Worm (Caenorhabditis elegans) whole organism, late embryonic: Measurements from ENCODE around the gene W09G12.10.

Experiments used
- T23F11.4 ChIP-seq: fragments of 200-800 bp; sonication (Bioruptor generic); optimal IDR thresholded peaks from 2 replicates; lab custom pipeline; 2018; ENCODE audit warnings: mild to moderate bottlenecking, missing genetic modification characterization, missing compliant biosample characterization
- ahr-1 ChIP-seq: sonication (generic microtip); optimal IDR thresholded peaks from 2 replicates; lab custom pipeline; 2016; ENCODE audit warnings: missing genetic modification characterization, missing compliant biosample characterization
- ama-1 ChIP-seq: fragments of 150-350 bp; optimal IDR thresholded peaks from 2 replicates; lab custom pipeline; 2014
- ceh-14 ChIP-seq: sonication (generic microtip); optimal IDR thresholded peaks from 2 replicates; lab custom pipeline; 2016; ENCODE audit warnings: missing genotype, missing genetic modification characterization, missing compliant biosample characterization
- ceh-2 ChIP-seq: sonication (generic microtip); optimal IDR thresholded peaks from 2 replicates; lab custom pipeline; 2016; ENCODE audit warnings: missing genotype, missing genetic modification characterization, missing compliant biosample characterization
- ceh-24 ChIP-seq: sonication (generic microtip); optimal IDR thresholded peaks from 2 replicates; lab custom pipeline; 2016; ENCODE audit warnings: mild to moderate bottlenecking, missing genetic modification characterization, missing compliant biosample characterization
- ceh-48 ChIP-seq: sonication (generic microtip); optimal IDR thresholded peaks from 2 replicates; lab custom pipeline; 2016; ENCODE audit warnings: missing genetic modification characterization, inconsistent platforms, missing compliant biosample characterization
- ceh-6 ChIP-seq: fragments of 200-800 bp; sonication (Bioruptor generic); optimal IDR thresholded peaks from 2 replicates; lab custom pipeline; 2018; ENCODE audit warnings: mild to moderate bottlenecking, missing genetic modification characterization, missing compliant biosample characterization
- che-1 ChIP-seq: sonication (generic microtip); optimal IDR thresholded peaks from 2 replicates; lab custom pipeline; 2016; ENCODE audit warnings: mild to moderate bottlenecking, missing genetic modification characterization, missing compliant biosample characterization
- dmd-4 ChIP-seq: sonication (generic microtip); optimal IDR thresholded peaks from 2 replicates; lab custom pipeline; 2016; ENCODE audit warnings: borderline replicate concordance, missing genetic modification characterization, missing compliant biosample characterization
- elt-2 ChIP-seq: sonication (generic microtip); optimal IDR thresholded peaks from 2 replicates; lab custom pipeline; 2016; ENCODE audit warnings: missing genetic modification reagents, missing genetic modification characterization, missing compliant biosample characterization
- ets-4 ChIP-seq: sonication (generic microtip); optimal IDR thresholded peaks from 2 replicates; lab custom pipeline; 2016; ENCODE audit warnings: missing genetic modification characterization, missing compliant biosample characterization
- fkh-10 ChIP-seq: fragments of 150-350 bp; optimal IDR thresholded peaks from 2 replicates; lab custom pipeline; 2014; ENCODE audit warnings: missing biosample characterization, missing genetic modification reagents, missing genetic modification characterization
- hlh-30 ChIP-seq: sonication (generic microtip); optimal IDR thresholded peaks from 2 replicates; lab custom pipeline; 2017; ENCODE audit warnings: antibody characterized with exemption, missing genetic modification characterization, missing compliant biosample characterization; ENCODE audit not compliant: insufficient read depth
- hlh-8 ChIP-seq: sonication (generic microtip); optimal IDR thresholded peaks from 2 replicates; lab custom pipeline; 2016; ENCODE audit warnings: missing genotype, missing genetic modification characterization, missing compliant biosample characterization
- lim-6 ChIP-seq: sonication (generic microtip); optimal IDR thresholded peaks from 2 replicates; lab custom pipeline; 2016; ENCODE audit warnings: missing genetic modification characterization, missing compliant biosample characterization
- nfya-1 ChIP-seq: sonication (generic microtip); optimal IDR thresholded peaks from 2 replicates; lab custom pipeline; 2017; ENCODE audit warnings: missing genetic modification characterization, mild to moderate bottlenecking, missing compliant biosample characterization, antibody characterized with exemption, moderate library complexity
- pat-9 ChIP-seq: fragments of 200-800 bp; sonication (Bioruptor generic); optimal IDR thresholded peaks from 2 replicates; lab custom pipeline; 2018; ENCODE audit warnings: mild to moderate bottlenecking, missing genetic modification characterization, moderate library complexity, missing compliant biosample characterization
- pha-4 ChIP-seq: fragments of 150-350 bp; optimal IDR thresholded peaks from 2 replicates; lab custom pipeline; 2018; ENCODE audit warnings: missing biosample characterization, missing genetic modification reagents, missing genetic modification characterization
- pros-1 ChIP-seq: fragments of 150-350 bp; optimal IDR thresholded peaks from 2 replicates; lab custom pipeline; 2014; ENCODE audit warnings: missing biosample characterization, missing genetic modification reagents, missing genetic modification characterization
- rnt-1 ChIP-seq: sonication (generic microtip); optimal IDR thresholded peaks from 2 replicates; lab custom pipeline; 2016; ENCODE audit warnings: missing genetic modification characterization, missing compliant biosample characterization
- sdc-2 ChIP-seq: sonication (generic microtip); optimal IDR thresholded peaks from 2 replicates; lab custom pipeline; 2016; ENCODE audit warnings: missing genotype, missing genetic modification characterization, missing compliant biosample characterization
- syd-9 ChIP-seq: sonication (generic microtip); optimal IDR thresholded peaks from 2 replicates; lab custom pipeline; 2016; ENCODE audit warnings: mild to moderate bottlenecking, missing genetic modification characterization, moderate library complexity, missing compliant biosample characterization
- tbx-2 ChIP-seq: sonication (generic microtip); optimal IDR thresholded peaks from 2 replicates; lab custom pipeline; 2016; ENCODE audit warnings: missing genetic modification characterization, missing compliant biosample characterization
- ttx-3 ChIP-seq: sonication (generic microtip); optimal IDR thresholded peaks from 2 replicates; lab custom pipeline; 2016; ENCODE audit warnings: missing genetic modification reagents, missing genetic modification characterization, missing compliant biosample characterization
- unc-42 ChIP-seq: sonication (generic microtip); optimal IDR thresholded peaks from 2 replicates; lab custom pipeline; 2016; ENCODE audit warnings: missing genotype, missing genetic modification characterization, missing compliant biosample characterization
- unc-55 ChIP-seq: sonication (generic microtip); optimal IDR thresholded peaks from 2 replicates; lab custom pipeline; 2017; ENCODE audit warnings: missing biosample characterization, missing genetic modification reagents, missing genetic modification characterization
- zip-5 ChIP-seq: sonication (generic microtip); optimal IDR thresholded peaks from 2 replicates; lab custom pipeline; 2016; ENCODE audit warnings: missing genetic modification characterization, missing compliant biosample characterization

W09G12.10 gene

ce11 chrIV:1174411-1174810, 46.7 kb downstream of the W09G12.10 start:
- no peak for TF ChIP-seq ama-1 (lab: Kevin White, UChicago)
- TF ChIP-seq rnt-1 (tag; lab: Kevin White, UChicago): no peak
- no peak for TF ChIP-seq elt-2 (tag; lab: Kevin White, UChicago)
- no peak for TF ChIP-seq sdc-2 (tag; lab: Kevin White, UChicago)
- no peak for TF ChIP-seq ahr-1 (tag; lab: Kevin White, UChicago)
- TF ChIP-seq ceh-2 (tag; lab: Kevin White, UChicago): no peak
- no peak for TF ChIP-seq ceh-14 (tag; lab: Kevin White, UChicago)
- no peak for TF ChIP-seq unc-55 (GFP tag; lab: Kevin White, UChicago)
- TF ChIP-seq hlh-8 (tag; lab: Kevin White, UChicago): no peak
- TF ChIP-seq ceh-24 (tag; lab: Kevin White, UChicago): no peak
- no peak for TF ChIP-seq hlh-30 (tag; lab: Kevin White, UChicago)

DNA sequence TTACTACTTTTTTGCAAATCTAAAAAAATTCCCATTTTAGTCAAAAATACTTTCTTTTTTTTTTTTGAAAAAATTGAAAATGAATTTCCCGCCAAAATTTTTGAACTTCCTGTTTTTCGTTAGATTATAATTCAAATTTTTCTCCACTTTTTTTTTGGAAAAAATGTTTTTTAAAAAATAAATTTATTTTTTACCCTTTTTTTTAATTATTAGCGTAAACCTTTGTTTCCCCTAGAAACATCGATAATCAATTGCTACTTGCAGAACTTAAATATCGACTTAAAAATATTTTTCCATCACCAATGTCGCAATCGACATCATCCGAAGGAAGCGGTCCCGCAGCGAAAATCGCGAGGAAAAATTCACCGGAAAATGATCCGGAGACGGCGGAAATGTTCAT, 50.7 kb downstream of the W09G12.10 start, which contains the start of gene cec-2:
Gene cec-2, plus strand, starts transcription at position 301 of the 400 bp plus-strand sequence.
- TF ChIP-seq nfya-1 (tag; lab: Kevin White, UChicago): no peak
- TF ChIP-seq pat-9 (tag; lab: Kevin White, UChicago): no peak
- no peak for TF ChIP-seq ceh-48
- no peak for TF ChIP-seq ttx-3 (tag; lab: Kevin White, UChicago)
- TF ChIP-seq tbx-2 (tag; lab: Kevin White, UChicago): no peak
- TF ChIP-seq hlh-8 (tag; lab: Kevin White, UChicago): no peak
- TF ChIP-seq che-1 (tag; lab: Kevin White, UChicago): no peak
- no peak for TF ChIP-seq ceh-24 (tag; lab: Kevin White, UChicago)
- no peak for TF ChIP-seq fkh-10 (GFP tag; lab: Kevin White, UChicago)
- no peak for TF ChIP-seq ceh-6 (GFP tag; lab: Kevin White, UChicago)
- no peak for TF ChIP-seq unc-42 (tag; lab: Kevin White, UChicago)
- TF ChIP-seq pha-4: no peak
- no peak for TF ChIP-seq ceh-2 (tag; lab: Kevin White, UChicago)
- no peak for TF ChIP-seq dmd-4
- no peak for TF ChIP-seq lim-6 (tag; lab: Kevin White, UChicago)
- TF ChIP-seq T23F11.4 (GFP tag; lab: Kevin White, UChicago): no peak
- TF ChIP-seq zip-5 (tag; lab: Kevin White, UChicago): no peak
- TF ChIP-seq syd-9 (tag; lab: Kevin White, UChicago): no peak
- no peak for TF ChIP-seq ets-4 (tag; lab: Kevin White, UChicago)
- TF ChIP-seq pros-1: no peak
